Fruit fly (Drosophila melanogaster) whole organism, adult: ENCODE data around the gene CG15484.

Experiments used
- CG11617 ChIP-seq: fragments of 200-800 bp; sonication (Bioruptor generic); optimal IDR thresholded peaks from 2 replicates; lab custom pipeline; 2017; ENCODE audit warnings: mild to moderate bottlenecking, missing biosample characterization, missing genetic modification reagents, missing genetic modification characterization
- CG12768 ChIP-seq: fragments of 200-800 bp; sonication (Bioruptor generic); optimal IDR thresholded peaks from 2 replicates; lab custom pipeline; 2017; ENCODE audit warnings: missing biosample characterization, missing genetic modification characterization, mild to moderate bottlenecking, moderate library complexity, missing genetic modification reagents
- CG14711 ChIP-seq: fragments of 200-800 bp; sonication (Bioruptor generic); optimal IDR thresholded peaks from 2 replicates; lab custom pipeline; 2018; ENCODE audit warnings: missing biosample characterization, mild to moderate bottlenecking, missing genetic modification characterization, moderate library complexity
- CG1620 ChIP-seq: fragments of 200-800 bp; sonication (Bioruptor generic); optimal IDR thresholded peaks from 2 replicates; lab custom pipeline; 2016; ENCODE audit warnings: missing biosample characterization, missing genetic modification characterization
- CG33017 ChIP-seq: fragments of 200-800 bp; sonication (Bioruptor generic); optimal IDR thresholded peaks from 2 replicates; lab custom pipeline; 2018; ENCODE audit warnings: missing biosample characterization, mild to moderate bottlenecking, missing genetic modification characterization, moderate library complexity
- CG5204 ChIP-seq: fragments of 200-800 bp; sonication (Bioruptor generic); optimal IDR thresholded peaks from 2 replicates; lab custom pipeline; 2016; ENCODE audit warnings: missing biosample characterization, missing genetic modification characterization
- CG7045 ChIP-seq: fragments of 200-800 bp; sonication (Bioruptor generic); optimal IDR thresholded peaks from 2 replicates; lab custom pipeline; 2017; ENCODE audit warnings: missing biosample characterization, mild to moderate bottlenecking, missing genetic modification characterization
- Clk ChIP-seq: fragments of 200-800 bp; sonication (Bioruptor generic); optimal IDR thresholded peaks from 2 replicates; lab custom pipeline; 2017; ENCODE audit warnings: missing biosample characterization, missing genetic modification characterization
- Crg-1 ChIP-seq: fragments of 200-800 bp; sonication (Bioruptor generic); optimal IDR thresholded peaks from 2 replicates; lab custom pipeline; 2016; ENCODE audit warnings: missing biosample characterization, missing genetic modification characterization
- Hr96 ChIP-seq: fragments of 200-800 bp; sonication (Bioruptor generic); optimal IDR thresholded peaks from 2 replicates; lab custom pipeline; 2016; ENCODE audit warnings: missing biosample characterization, missing genetic modification characterization
- Mnt ChIP-seq: fragments of 200-800 bp; sonication (Bioruptor generic); optimal IDR thresholded peaks from 2 replicates; lab custom pipeline; 2016; ENCODE audit warnings: missing biosample characterization, mild to moderate bottlenecking, missing genetic modification characterization
- bab1 ChIP-seq: fragments of 200-800 bp; sonication (Bioruptor generic); optimal IDR thresholded peaks from 3 replicates; lab custom pipeline; 2019; ENCODE audit warnings: missing biosample characterization, mild to moderate bottlenecking, missing genetic modification characterization, moderate library complexity
- cic ChIP-seq: fragments of 200-800 bp; sonication (Bioruptor generic); optimal IDR thresholded peaks from 2 replicates; lab custom pipeline; 2017; ENCODE audit warnings: missing biosample characterization, mild to moderate bottlenecking, missing genetic modification characterization, moderate library complexity
- cnc ChIP-seq, 2 experiments: fragments of >200 bp; optimal IDR thresholded peaks; 2 replicates each; lab custom pipeline; 2017
- kay ChIP-seq: fragments of 200-800 bp; sonication (Bioruptor generic); peaks from one replicate; lab custom pipeline; 2016; ENCODE audit warnings: missing biosample characterization, missing genetic modification characterization, borderline replicate concordance
- ovo ChIP-seq: fragments of 200-800 bp; sonication (Bioruptor generic); optimal IDR thresholded peaks from 2 replicates; lab custom pipeline; 2016; ENCODE audit warnings: missing biosample characterization, missing genetic modification characterization
- pad ChIP-seq: fragments of 200-800 bp; sonication (Bioruptor generic); optimal IDR thresholded peaks from 3 replicates; lab custom pipeline; 2017; ENCODE audit warnings: missing biosample characterization, missing genetic modification characterization, mild to moderate bottlenecking, moderate library complexity, missing genetic modification reagents
- toe ChIP-seq: fragments of 200-800 bp; sonication (Bioruptor generic); optimal IDR thresholded peaks from 2 replicates; lab custom pipeline; 2016; ENCODE audit warnings: missing biosample characterization, missing genetic modification characterization

The CG15484 gene

dm6 chr2L:12689281-12689765 is 18.2 kb downstream of the CG15484 start:
- TF ChIP-seq toe (GFP tag; lab: Kevin White, UChicago) (no peak), ovo (GFP tag; lab: Kevin White, UChicago) (no peak), CG1620 (no peak), CG5204 (GFP tag; lab: Kevin White, UChicago) (no peak), pad (GFP tag; lab: Kevin White, UChicago) (no peak), Mnt (GFP tag; lab: Kevin White, UChicago) (no peak)

- no peak for TF ChIP-seq cic (GFP tag; lab: Kevin White, UChicago)
- TF ChIP-seq Mnt (GFP tag; lab: Kevin White, UChicago) = no peak
- TF ChIP-seq CG12768 (GFP tag; lab: Kevin White, UChicago) = no peak
- no peak for TF ChIP-seq CG33017 (tag; lab: Kevin White, UChicago)
- TF ChIP-seq bab1 = no peak
- TF ChIP-seq toe (GFP tag; lab: Kevin White, UChicago) = no peak
- TF ChIP-seq ovo (GFP tag; lab: Kevin White, UChicago) = no peak
- no peak for TF ChIP-seq Clk (GFP tag; lab: Kevin White, UChicago)
- no peak for TF ChIP-seq CG5204 (GFP tag; lab: Kevin White, UChicago)
- no peak for TF ChIP-seq CG11617
- TF ChIP-seq CG7045 (GFP tag; lab: Kevin White, UChicago) = no peak
Measured at dm6 chr2L:12686811-12687210, 20.7 kb downstream of the CG15484 start.

- TF ChIP-seq cnc (optimal IDR thresholded peaks at IDR 0.05; lab: Kevin White, UChicago) (no peak), CG33017 (tag; lab: Kevin White, UChicago) (no peak), pad (GFP tag; lab: Kevin White, UChicago) (no peak), Hr96 (GFP tag; lab: Kevin White, UChicago) (no peak), Crg-1 (no peak), CG11617 (no peak), kay (GFP tag; lab: Kevin White, UChicago) (no peak)
Measured at dm6 chr2L:12681603-12682368, 25.7 kb downstream of the CG15484 start.

dm6 chr2L:12679310-12679709 is 28.2 kb downstream of the CG15484 start:
- no peak for TF ChIP-seq kay (GFP tag; lab: Kevin White, UChicago)
- no peak for TF ChIP-seq bab1
- no peak for TF ChIP-seq CG7045 (GFP tag; lab: Kevin White, UChicago)
- no peak for TF ChIP-seq pad (GFP tag; lab: Kevin White, UChicago)
- TF ChIP-seq toe (GFP tag; lab: Kevin White, UChicago) = no peak
- TF ChIP-seq CG33017 (tag; lab: Kevin White, UChicago) = no peak
- TF ChIP-seq CG11617 = no peak
- TF ChIP-seq cnc (optimal IDR thresholded peaks at IDR 0.05; lab: Kevin White, UChicago) = no peak
- TF ChIP-seq CG14711 (tag; lab: Kevin White, UChicago) = no peak
- TF ChIP-seq cic (GFP tag; lab: Kevin White, UChicago) = no peak
- TF ChIP-seq CG12768 (GFP tag; lab: Kevin White, UChicago) = no peak

- TF ChIP-seq pad (GFP tag; lab: Kevin White, UChicago) (peak; percentile 84), CG12768 (GFP tag; lab: Kevin White, UChicago) (no peak)
Measured at dm6 chr2L:12678286-12678685, 29.2 kb downstream of the CG15484 start.

- no peak for TF ChIP-seq cic (GFP tag; lab: Kevin White, UChicago)
- no peak for TF ChIP-seq CG5204 (GFP tag; lab: Kevin White, UChicago)
- no peak for TF ChIP-seq CG11617
- TF ChIP-seq CG7045 (GFP tag; lab: Kevin White, UChicago) = no peak
- no peak for TF ChIP-seq Clk (GFP tag; lab: Kevin White, UChicago)
- TF ChIP-seq CG1620 = no peak
- no peak for TF ChIP-seq ovo (GFP tag; lab: Kevin White, UChicago)
- no peak for TF ChIP-seq Hr96 (GFP tag; lab: Kevin White, UChicago)
- TF ChIP-seq bab1 = no peak
- TF ChIP-seq toe (GFP tag; lab: Kevin White, UChicago) = no peak
- no peak for TF ChIP-seq cnc (optimal IDR thresholded peaks at IDR 0.05; lab: Kevin White, UChicago)
Measured at dm6 chr2L:12674365-12674764, 33.1 kb downstream of the CG15484 start.

dm6 chr2L:12672296-12672695 is 35.2 kb downstream of the CG15484 start:
- TF ChIP-seq CG5204 (GFP tag; lab: Kevin White, UChicago) (no peak), CG7045 (GFP tag; lab: Kevin White, UChicago) (no peak), CG11617 (no peak), CG33017 (tag; lab: Kevin White, UChicago) (no peak), bab1 (no peak), CG12768 (GFP tag; lab: Kevin White, UChicago) (no peak), kay (GFP tag; lab: Kevin White, UChicago) (no peak), Clk (GFP tag; lab: Kevin White, UChicago) (no peak), Crg-1 (no peak), Mnt (GFP tag; lab: Kevin White, UChicago) (no peak)
